Fruit fly (Drosophila melanogaster) whole organism, embryonic: ENCODE measurements around the gene CG4313.

Experiments
- C15 ChIP-seq: fragments of 200-800 bp; sonication (Bioruptor generic); IDR thresholded peaks from 3 replicates; pipeline ENCODE4 v1.3.6; 2022; ENCODE audit warnings: missing biosample characterization, missing genetic modification characterization
- CG10366 ChIP-seq: fragments of 200-800 bp; sonication (Bioruptor generic); IDR thresholded peaks from 2 replicates; pipeline ENCODE4 v1.3.6; 2022; ENCODE audit warnings: missing biosample characterization, missing genetic modification characterization
- CG10543 ChIP-seq: fragments of 200-800 bp; sonication (Bioruptor generic); optimal IDR thresholded peaks from 3 replicates; lab custom pipeline; 2017; ENCODE audit warnings: missing biosample characterization, mild to moderate bottlenecking, missing genetic modification characterization, moderate library complexity
- CG10565 ChIP-seq: fragments of 200-800 bp; sonication (Bioruptor generic); optimal IDR thresholded peaks from 3 replicates; lab custom pipeline; 2016; ENCODE audit warnings: missing biosample characterization, mild to moderate bottlenecking, missing genetic modification characterization
- CG11695 ChIP-seq: fragments of 200-800 bp; sonication (Bioruptor generic); IDR thresholded peaks from 3 replicates; pipeline ENCODE4 v1.3.6; 2022; ENCODE audit warnings: missing biosample characterization, missing genetic modification characterization
- CG11696 ChIP-seq: fragments of 200-800 bp; sonication (Bioruptor generic); IDR thresholded peaks from 2 replicates; pipeline ENCODE4 v1.3.6; 2022; ENCODE audit warnings: missing biosample characterization, missing genetic modification characterization
- CG11723 ChIP-seq: fragments of 200-800 bp; sonication (Bioruptor generic); optimal IDR thresholded peaks from 2 replicates; lab custom pipeline; 2017; ENCODE audit warnings: missing biosample characterization, mild to moderate bottlenecking, missing genetic modification characterization
- CG13287 ChIP-seq: fragments of 200-800 bp; sonication (Bioruptor generic); IDR thresholded peaks from 2 replicates; pipeline ENCODE4 v1.3.6; 2022; ENCODE audit warnings: missing biosample characterization, missing genetic modification characterization; ENCODE audit not compliant: partially characterized antibody
- CG14667 ChIP-seq: fragments of 200-800 bp; sonication (Bioruptor generic); IDR thresholded peaks from 2 replicates; pipeline ENCODE4 v1.3.6; 2022; ENCODE audit warnings: missing biosample characterization, missing genetic modification characterization
- CG14965 ChIP-seq: fragments of 200-800 bp; sonication (Bioruptor generic); optimal IDR thresholded peaks from 2 replicates; lab custom pipeline; 2016; ENCODE audit warnings: missing biosample characterization, missing genetic modification characterization, borderline replicate concordance
- CG15011 ChIP-seq: fragments of 200-800 bp; sonication (Bioruptor generic); optimal IDR thresholded peaks from 3 replicates; lab custom pipeline; 2018; ENCODE audit warnings: missing biosample characterization, mild to moderate bottlenecking, missing genetic modification characterization
- CG15514 ChIP-seq: fragments of 200-800 bp; sonication (Bioruptor generic); optimal IDR thresholded peaks from 3 replicates; lab custom pipeline; 2017; ENCODE audit warnings: missing biosample characterization, missing genetic modification characterization, mild to moderate bottlenecking, moderate library complexity, missing genetic modification reagents
- CG18476 ChIP-seq: fragments of 200-800 bp; sonication (Bioruptor generic); optimal IDR thresholded peaks from 2 replicates; lab custom pipeline; 2016; ENCODE audit warnings: missing biosample characterization, mild to moderate bottlenecking, missing genetic modification characterization
- CG2129 ChIP-seq: fragments of 200-800 bp; sonication (Bioruptor generic); IDR thresholded peaks from 2 replicates; pipeline ENCODE4 v1.3.6; 2022; ENCODE audit warnings: missing biosample characterization, missing genetic modification characterization; ENCODE audit not compliant: partially characterized antibody
- CG32532 ChIP-seq: fragments of 200-800 bp; sonication (Bioruptor generic); IDR thresholded peaks from 2 replicates; pipeline ENCODE4 v1.3.6; 2022; ENCODE audit warnings: missing biosample characterization, missing genetic modification characterization
- CG6654 ChIP-seq: fragments of 200-800 bp; sonication (Bioruptor generic); optimal IDR thresholded peaks from 2 replicates; lab custom pipeline; 2017; ENCODE audit warnings: missing biosample characterization, mild to moderate bottlenecking, missing genetic modification characterization
- CG6683 ChIP-seq: fragments of 200-800 bp; sonication (Bioruptor generic); optimal IDR thresholded peaks from 2 replicates; lab custom pipeline; 2017; ENCODE audit warnings: missing biosample characterization, mild to moderate bottlenecking, missing genetic modification characterization, missing genetic modification reagents
- CG6791 ChIP-seq: fragments of 200-800 bp; sonication (Bioruptor generic); IDR thresholded peaks from 3 replicates; pipeline ENCODE4 v1.3.6; 2022; ENCODE audit warnings: missing biosample characterization, missing genetic modification characterization; ENCODE audit not compliant: partially characterized antibody
- CG7271 ChIP-seq: fragments of 200-800 bp; sonication (Bioruptor generic); optimal IDR thresholded peaks from 2 replicates; lab custom pipeline; 2018; ENCODE audit warnings: missing biosample characterization, mild to moderate bottlenecking, missing genetic modification characterization, moderate library complexity
- CG7839 ChIP-seq: fragments of 200-800 bp; sonication (Bioruptor generic); optimal IDR thresholded peaks from 3 replicates; lab custom pipeline; 2018; ENCODE audit warnings: missing biosample characterization, mild to moderate bottlenecking, missing genetic modification characterization, moderate library complexity
- CG8924 ChIP-seq: fragments of 200-800 bp; optimal IDR thresholded peaks from 3 replicates; lab custom pipeline; 2019; ENCODE audit warnings: missing biosample characterization, mild to moderate bottlenecking, missing genetic modification characterization, moderate library complexity
- CG9727 ChIP-seq: fragments of 200-800 bp; sonication (Bioruptor generic); optimal IDR thresholded peaks from 3 replicates; lab custom pipeline; 2017; ENCODE audit warnings: missing biosample characterization, mild to moderate bottlenecking, missing genetic modification characterization
- Fer2 ChIP-seq: fragments of 200-800 bp; sonication (Bioruptor generic); optimal IDR thresholded peaks from 2 replicates; lab custom pipeline; 2018; ENCODE audit warnings: missing biosample characterization, mild to moderate bottlenecking, missing genetic modification characterization, moderate library complexity
- Hey ChIP-seq: fragments of 200-800 bp; sonication (Bioruptor generic); optimal IDR thresholded peaks from 3 replicates; lab custom pipeline; 2018; ENCODE audit warnings: missing biosample characterization, mild to moderate bottlenecking, missing genetic modification characterization
- Hmx ChIP-seq: fragments of 200-800 bp; sonication (Bioruptor generic); optimal IDR thresholded peaks from 2 replicates; lab custom pipeline; 2016; ENCODE audit warnings: missing biosample characterization, missing genetic modification characterization
- NC2α ChIP-seq: fragments of 200-800 bp; sonication (Bioruptor generic); optimal IDR thresholded peaks from 2 replicates; lab custom pipeline; 2016; ENCODE audit warnings: missing biosample characterization, missing genetic modification characterization
- Sox102F ChIP-seq: fragments of 200-800 bp; sonication (Bioruptor generic); optimal IDR thresholded peaks from 2 replicates; lab custom pipeline; 2018; ENCODE audit warnings: missing biosample characterization, mild to moderate bottlenecking, missing genetic modification characterization, moderate library complexity
- Sry-δ ChIP-seq: fragments of 200-800 bp; sonication (Bioruptor generic); optimal IDR thresholded peaks from 2 replicates; lab custom pipeline; 2016; ENCODE audit warnings: missing biosample characterization, missing genetic modification characterization
- TFAM ChIP-seq: fragments of 200-800 bp; sonication (Bioruptor generic); optimal IDR thresholded peaks from 2 replicates; lab custom pipeline; 2017; ENCODE audit warnings: missing biosample characterization, missing genetic modification characterization, inconsistent platforms
- Usf ChIP-seq: fragments of 200-800 bp; sonication (Bioruptor generic); optimal IDR thresholded peaks from 2 replicates; lab custom pipeline; 2017; ENCODE audit warnings: missing genotype, missing biosample characterization, missing genetic modification characterization
- ci ChIP-seq: fragments of 200-800 bp; sonication (Bioruptor generic); IDR thresholded peaks from 3 replicates; pipeline ENCODE4 v1.3.6; 2022; ENCODE audit warnings: missing biosample characterization, missing genetic modification characterization
- dimm ChIP-seq: fragments of 200-800 bp; sonication (Bioruptor generic); IDR thresholded peaks from 2 replicates; pipeline ENCODE4 v1.3.6; 2022; ENCODE audit warnings: missing biosample characterization, missing genetic modification characterization
- en ChIP-seq: fragments of 200-800 bp; sonication (Bioruptor generic); optimal IDR thresholded peaks from 2 replicates; lab custom pipeline; 2016; ENCODE audit warnings: missing biosample characterization, missing genetic modification characterization
- fru ChIP-seq: fragments of >200 bp; optimal IDR thresholded peaks from 2 replicates; lab custom pipeline; 2017
- gcm ChIP-seq: fragments of 200-800 bp; sonication (Bioruptor generic); optimal IDR thresholded peaks from 2 replicates; lab custom pipeline; 2019; ENCODE audit warnings: missing biosample characterization, mild to moderate bottlenecking, missing genetic modification characterization, moderate library complexity
- gfzf ChIP-seq: fragments of 200-800 bp; sonication (Bioruptor generic); optimal IDR thresholded peaks from 2 replicates; lab custom pipeline; 2016; ENCODE audit warnings: missing biosample characterization, mild to moderate bottlenecking, missing genetic modification characterization, moderate library complexity
- her ChIP-seq: fragments of 200-800 bp; sonication (Bioruptor generic); optimal IDR thresholded peaks from 2 replicates; lab custom pipeline; 2016; ENCODE audit warnings: missing biosample characterization, missing genetic modification characterization
- nerfin-2 ChIP-seq: fragments of 200-800 bp; sonication (Bioruptor generic); IDR thresholded peaks from 2 replicates; pipeline ENCODE4 v1.3.6; 2022; ENCODE audit warnings: missing biosample characterization, missing genetic modification characterization; ENCODE audit not compliant: partially characterized antibody
- psq ChIP-seq: fragments of 200-800 bp; sonication (Bioruptor generic); optimal IDR thresholded peaks from 2 replicates; lab custom pipeline; 2017; ENCODE audit warnings: missing biosample characterization, missing genetic modification characterization
- row ChIP-seq: fragments of 200-800 bp; sonication (Bioruptor generic); IDR thresholded peaks from 3 replicates; pipeline ENCODE4 v1.3.6; 2022; ENCODE audit warnings: missing biosample characterization, missing genetic modification characterization
- seq ChIP-seq: fragments of 200-800 bp; sonication (Bioruptor generic); IDR thresholded peaks from 2 replicates; pipeline ENCODE4 v1.3.6; 2022; ENCODE audit warnings: missing biosample characterization, missing genetic modification characterization
- shn ChIP-seq: fragments of 200-800 bp; sonication (Bioruptor generic); optimal IDR thresholded peaks from 3 replicates; lab custom pipeline; 2016; ENCODE audit warnings: missing biosample characterization, missing genetic modification characterization
- sim ChIP-seq: fragments of 200-800 bp; sonication (Bioruptor generic); IDR thresholded peaks from 2 replicates; pipeline ENCODE4 v1.3.6; 2022; ENCODE audit warnings: missing biosample characterization, missing genetic modification characterization
- sima ChIP-seq: fragments of 200-800 bp; sonication (Bioruptor generic); optimal IDR thresholded peaks from 2 replicates; lab custom pipeline; 2016; ENCODE audit warnings: missing biosample characterization, missing genetic modification characterization
- sob ChIP-seq: fragments of 200-800 bp; sonication (Bioruptor generic); IDR thresholded peaks from 2 replicates; pipeline ENCODE4 v1.3.6; 2022; ENCODE audit warnings: missing biosample characterization, missing genetic modification characterization
- tin ChIP-seq: fragments of 200-800 bp; sonication (Bioruptor generic); optimal IDR thresholded peaks from 3 replicates; lab custom pipeline; 2016; ENCODE audit warnings: missing biosample characterization, missing genetic modification characterization
- unc-4 ChIP-seq: fragments of 200-800 bp; sonication (Bioruptor generic); IDR thresholded peaks from 2 replicates; pipeline ENCODE4 v1.3.6; 2022; ENCODE audit warnings: missing biosample characterization, missing genetic modification characterization; ENCODE audit not compliant: partially characterized antibody
- wdn ChIP-seq: fragments of 200-800 bp; sonication (Bioruptor generic); IDR thresholded peaks from 2 replicates; pipeline ENCODE4 v1.3.6; 2022; ENCODE audit warnings: missing biosample characterization, missing genetic modification characterization
- zen ChIP-seq: fragments of 200-800 bp; sonication (Bioruptor generic); optimal IDR thresholded peaks from 3 replicates; lab custom pipeline; 2018; ENCODE audit warnings: missing biosample characterization, mild to moderate bottlenecking, missing genetic modification characterization, moderate library complexity

The CG4313 gene

DNA sequence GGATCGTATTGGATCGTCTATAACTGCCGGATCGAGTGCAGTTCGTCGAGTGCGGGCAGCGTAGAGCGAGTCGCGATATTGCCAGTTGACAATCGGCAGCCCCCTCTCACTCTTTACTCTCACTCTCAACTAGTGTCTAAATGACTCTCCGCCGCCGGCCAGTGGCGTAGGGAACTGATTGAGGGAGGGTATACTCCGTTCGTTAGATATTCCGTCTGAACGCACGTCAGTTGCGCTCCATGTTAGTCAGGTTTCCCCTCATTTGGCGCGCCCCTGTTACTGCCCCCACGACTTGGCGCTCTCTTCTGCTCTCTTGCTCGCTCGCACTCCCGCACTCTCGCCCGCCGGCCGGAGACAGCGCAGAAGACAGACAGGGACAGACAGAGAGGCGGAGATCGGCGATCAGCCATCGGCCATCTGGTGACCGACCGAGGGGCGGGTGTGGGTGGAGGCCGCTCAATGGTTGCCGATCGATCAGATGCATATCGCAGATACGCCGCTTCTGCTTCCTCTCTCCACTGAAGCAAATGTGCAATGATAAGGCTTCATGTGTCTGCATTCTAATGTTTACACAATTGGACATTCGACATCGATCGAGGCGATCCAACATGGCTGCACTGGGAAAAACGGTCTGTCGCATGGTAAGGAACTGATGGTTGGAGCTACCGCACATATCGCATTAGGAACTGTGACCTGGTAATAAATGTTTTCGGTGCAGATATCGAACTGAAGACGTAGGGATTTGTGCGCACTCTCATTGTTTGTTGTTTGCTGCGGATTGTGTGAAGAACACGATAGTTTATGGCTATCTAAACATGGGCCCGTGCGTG, 8.6 kb downstream of the CG4313 start, which contains the start of gene moody (continued):
- peak; percentile 100 for TF ChIP-seq row
- peak; percentile 94 for TF ChIP-seq gcm (GFP tag; lab: Kevin White, UChicago)
- TF ChIP-seq Hmx (GFP tag; lab: Kevin White, UChicago): peak; percentile 87
- peak; percentile 94 for TF ChIP-seq CG6683 (GFP tag; lab: Kevin White, UChicago)
- TF ChIP-seq CG13287 (GFP tag; lab: Robert Waterston, UW): peak; percentile 65; the same call in 1 of the 2 replicates
- peak; percentile 91 for TF ChIP-seq CG9727 (GFP tag; lab: Kevin White, UChicago)
- peak; percentile 99 for TF ChIP-seq CG32532
- peak; percentile 98 for TF ChIP-seq tin (GFP tag; lab: Kevin White, UChicago)
- peak; percentile 97 for TF ChIP-seq en (GFP tag; lab: Kevin White, UChicago)
- TF ChIP-seq NC2α (GFP tag; lab: Kevin White, UChicago): peak; percentile 93
- TF ChIP-seq Sox102F (GFP tag; lab: Kevin White, UChicago): peak; percentile 94
- peak; percentile 70 for TF ChIP-seq CG10565
- peak; percentile 99 for TF ChIP-seq wdn (GFP tag; lab: Robert Waterston, UW)
- peak; percentile 60 for TF ChIP-seq Sry-δ
- TF ChIP-seq her (GFP tag; lab: Kevin White, UChicago): peak; percentile 97
- TF ChIP-seq gfzf (GFP tag; lab: Kevin White, UChicago): peak; percentile 24
- TF ChIP-seq TFAM (GFP tag; lab: Kevin White, UChicago): peak; percentile 66
- peak; percentile 99 for TF ChIP-seq sob (GFP tag; lab: Robert Waterston, UW)
- peak; percentile 88 for TF ChIP-seq sima (GFP tag; lab: Kevin White, UChicago)
- TF ChIP-seq CG10543: peak; percentile 99
- TF ChIP-seq Fer2 (tag; lab: Kevin White, UChicago): peak; percentile 96
- peak; percentile 97 for TF ChIP-seq CG11723 (GFP tag; lab: Kevin White, UChicago)
- no peak for TF ChIP-seq CG2129 (GFP tag; lab: Robert Waterston, UW)
- TF ChIP-seq dimm: peak; percentile 93
- peak; percentile 96 for TF ChIP-seq CG7839 (tag; lab: Kevin White, UChicago)
- TF ChIP-seq seq (GFP tag; lab: Robert Waterston, UW): peak; percentile 96
- peak; percentile 96 for TF ChIP-seq Hey (tag; lab: Kevin White, UChicago)
- peak; percentile 74 for TF ChIP-seq CG14965
- TF ChIP-seq sim (GFP tag; lab: Robert Waterston, UW): peak; percentile 95
- TF ChIP-seq fru (lab: Kevin White, UChicago): no peak
- peak; percentile 99 for TF ChIP-seq ci (GFP tag; lab: Robert Waterston, UW)
- TF ChIP-seq unc-4 (GFP tag; lab: Robert Waterston, UW): peak; percentile 58
- TF ChIP-seq CG11695 (GFP tag; lab: Robert Waterston, UW): peak; percentile 94
- peak; percentile 87 for TF ChIP-seq CG6654
- TF ChIP-seq C15 (GFP tag; lab: Robert Waterston, UW): peak; percentile 96
- peak; percentile 98 for TF ChIP-seq shn
- TF ChIP-seq nerfin-2 (GFP tag; lab: Robert Waterston, UW): no peak
- TF ChIP-seq CG11696 (GFP tag; lab: Robert Waterston, UW): peak; percentile 92
- no peak for TF ChIP-seq CG7271 (tag; lab: Kevin White, UChicago)
- TF ChIP-seq CG10366: peak; percentile 99
- TF ChIP-seq zen (tag; lab: Kevin White, UChicago): peak; percentile 73
- no peak for TF ChIP-seq CG6791 (GFP tag; lab: Robert Waterston, UW)
- TF ChIP-seq CG15011: peak; percentile 90
- peak; percentile 78 for TF ChIP-seq CG18476 (GFP tag; lab: Kevin White, UChicago)
- TF ChIP-seq Usf: peak; percentile 96
- peak; percentile 95 for TF ChIP-seq CG15514
- peak; percentile 89 for TF ChIP-seq psq (GFP tag; lab: Kevin White, UChicago)
- peak; percentile 96 for TF ChIP-seq CG8924
- peak; percentile 98 for TF ChIP-seq CG14667 (GFP tag; lab: Robert Waterston, UW)
